Worm (Caenorhabditis elegans) whole organism, midembryonic: Measurements from ENCODE around the gene rilp-1.

Experiments used
- cog-1 ChIP-seq: sonication (generic microtip); optimal IDR thresholded peaks from 2 replicates; lab custom pipeline; 2016; ENCODE audit warnings: missing genetic modification characterization, missing compliant biosample characterization
- flt-1 ChIP-seq: fragments of 200-800 bp; sonication (Bioruptor generic); IDR thresholded peaks from 2 replicates; pipeline ENCODE4 v1.3.6; 2022; ENCODE audit warnings: missing genetic modification characterization, missing compliant biosample characterization
- med-1 ChIP-seq: sonication (generic microtip); optimal IDR thresholded peaks from 2 replicates; lab custom pipeline; 2017; ENCODE audit warnings: missing genetic modification characterization, mild to moderate bottlenecking, missing compliant biosample characterization, antibody characterized with exemption, missing genetic modification reagents; ENCODE audit not compliant: insufficient read depth
- ref-1 ChIP-seq: fragments of 200-800 bp; sonication (Bioruptor generic); conservative IDR thresholded peaks from 2 replicates; pipeline ENCODE4 v1.3.6; 2022; ENCODE audit warnings: missing genetic modification reagents, missing genetic modification characterization, missing compliant biosample characterization
- ztf-23 ChIP-seq: fragments of 200-800 bp; sonication (Bioruptor generic); IDR thresholded peaks from 2 replicates; pipeline ENCODE4 v1.3.6; 2022; ENCODE audit warnings: missing genetic modification reagents, missing genetic modification characterization, missing compliant biosample characterization

DNA sequence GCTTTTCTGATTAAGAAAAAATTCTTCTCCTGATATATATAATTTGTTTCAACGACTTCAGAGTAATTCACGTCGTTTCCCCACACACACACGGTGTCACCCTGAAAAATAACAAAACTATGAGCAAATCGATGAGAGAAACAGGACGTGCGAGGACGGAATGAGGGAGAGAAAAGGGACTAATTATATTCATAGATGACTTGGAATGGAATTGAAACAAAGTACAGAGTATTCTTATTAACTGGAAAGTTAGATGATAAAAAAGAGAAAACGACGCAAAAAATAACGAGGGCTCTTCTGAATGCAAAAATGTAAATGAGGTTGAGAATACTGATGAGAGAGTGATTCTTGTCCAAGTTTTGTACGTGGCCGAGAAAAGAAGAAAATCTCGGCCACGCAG lies 34.4 kb downstream of the rilp-1 start, which contains the start of gene C46F11.6:
- TF ChIP-seq cog-1 = no peak
- TF ChIP-seq flt-1 = no peak
- no peak for TF ChIP-seq med-1 (GFP tag; lab: Kevin White, UChicago)
- no peak for TF ChIP-seq ref-1 (GFP tag; lab: Robert Waterston, UW)
- no peak for TF ChIP-seq ztf-23 (GFP tag; lab: Robert Waterston, UW)
